Worm (Caenorhabditis elegans): ENCODE measurements around the gene asp-5.
A peak's percentile ranks its signal among the peaks of the same experiment; 100 is the strongest.

Gene asp-5

DNA sequence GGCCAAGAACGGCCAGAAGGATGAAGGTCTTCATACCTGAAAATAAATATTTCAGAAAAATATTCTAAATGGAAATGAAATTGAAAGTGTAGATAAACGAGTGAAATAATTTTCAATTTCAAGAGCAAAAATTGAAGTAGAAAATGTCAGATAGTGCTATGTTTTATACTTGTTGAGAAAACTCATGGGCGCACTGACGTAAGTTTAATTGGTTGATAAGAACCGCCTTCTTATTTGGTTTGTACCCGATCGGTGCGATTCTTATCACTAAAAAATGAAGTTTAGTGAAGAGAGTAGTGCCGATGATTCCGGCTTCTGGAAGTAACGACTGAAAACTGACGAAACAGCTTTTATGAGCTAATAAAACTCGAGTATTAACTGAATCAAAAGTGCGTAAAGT is 3.3 kb upstream of the asp-5 start, which contains the start of the genes asp-6 and asp-12:
TSS of gene asp-6 (minus strand) at position 36 of the 400 bp plus-strand sequence.
TSS of gene asp-12 (plus strand) at position 309 of the 400 bp plus-strand sequence.
- TF ChIP-seq F49E8.2 (tag; optimal IDR thresholded peaks at IDR 0.05; ENCODE audit: borderline replicate concordance) (no peak), nhr-28 (tag; optimal IDR thresholded peaks at IDR 0.05) (peak; percentile 80), T20F7.1 (GFP tag; optimal IDR thresholded peaks at IDR 0.05) (no peak), snpc-1.2 (GFP tag; IDR thresholded peaks at IDR 0.05) (no peak), nhr-77 (tag; optimal IDR thresholded peaks at IDR 0.05) (peak; percentile 78), php-3 (GFP tag; IDR thresholded peaks at IDR 0.05) (peak; percentile 80), lin-38 (GFP tag; IDR thresholded peaks at IDR 0.05) (no peak), ceh-82 (tag; optimal IDR thresholded peaks at IDR 0.05) (no peak), Y75B8A.6 (GFP tag; IDR thresholded peaks at IDR 0.05) (0 out of 2 replicates have a peak, but pooled peaks have one; percentile 6), nhr-25 (tag; optimal IDR thresholded peaks at IDR 0.05; ENCODE audit: borderline replicate concordance, insufficient read depth) (no peak), hlh-11 (tag; optimal IDR thresholded peaks at IDR 0.05) (peak; percentile 69), daf-16 (GFP tag; optimal IDR thresholded peaks at IDR 0.05) (no peak), daf-16 (tag; optimal IDR thresholded peaks at IDR 0.05) (peak; percentile 64), mdt-29 (GFP tag; IDR thresholded peaks at IDR 0.05) (peak; percentile 28; the same call in 1 of the 2 replicates), dve-1 (tag; optimal IDR thresholded peaks at IDR 0.05; ENCODE audit: insufficient read depth) (peak; percentile 59), Y48G9A.11 (GFP tag; IDR thresholded peaks at IDR 0.05) (no peak), dmd-6 (GFP tag; IDR thresholded peaks at IDR 0.05) (peak; percentile 84), lin-15B (tag; optimal IDR thresholded peaks at IDR 0.05) (no peak), unc-62 (GFP tag; optimal IDR thresholded peaks at IDR 0.05 in 1 of 2) (peak in 1 of 2 experiments; percentile 12), unc-62 (tag; optimal IDR thresholded peaks at IDR 0.05) (no peak), nhr-48 (tag; optimal IDR thresholded peaks at IDR 0.05) (peak; percentile 29), pqm-1 (tag; optimal IDR thresholded peaks at IDR 0.05) (peak; percentile 59), spr-1 (tag; optimal IDR thresholded peaks at IDR 0.05) (no peak), snpc-4 (tag; optimal IDR thresholded peaks at IDR 0.05) (no peak), Y105C5A.15 (GFP tag; IDR thresholded peaks at IDR 0.05) (no peak), zip-2 (tag; optimal IDR thresholded peaks at IDR 0.05) (no peak), ZK337.2 (GFP tag; IDR thresholded peaks at IDR 0.05) (no peak), mes-2 (tag; optimal IDR thresholded peaks at IDR 0.05; ENCODE audit: poor library complexity, severe bottlenecking) (peak; percentile 28), arid-1 (GFP tag; conservative IDR thresholded peaks at IDR 0.05) (no peak), ctbp-1 (GFP tag; IDR thresholded peaks at IDR 0.05) (no peak)

DNA sequence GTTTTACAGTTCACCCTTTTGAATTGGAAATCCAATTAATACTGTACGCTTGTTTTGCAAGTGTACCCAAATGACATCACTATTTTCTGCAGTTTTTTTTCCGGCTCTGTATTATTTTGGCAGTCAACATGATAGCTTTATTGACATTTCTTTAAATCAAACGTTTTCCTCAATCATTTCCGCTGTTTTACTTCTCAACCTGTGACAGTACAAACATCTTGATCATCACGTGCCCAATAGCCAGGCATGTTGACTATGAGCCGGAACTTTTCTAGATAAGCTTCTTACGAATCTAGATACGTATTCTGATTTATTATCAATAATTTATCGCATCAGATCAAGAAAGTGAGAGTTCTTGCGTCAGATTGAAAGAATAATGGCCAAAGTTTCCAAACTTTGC is 2.3 kb upstream of the asp-5 start:
- TF ChIP-seq unc-62 (GFP tag; optimal IDR thresholded peaks at IDR 0.05 in 1 of 2) (no peak), unc-62 (tag; optimal IDR thresholded peaks at IDR 0.05) (no peak), skn-1 (tag; optimal IDR thresholded peaks at IDR 0.05) (no peak), Y48G9A.11 (GFP tag; IDR thresholded peaks at IDR 0.05) (no peak), snpc-1.2 (GFP tag; IDR thresholded peaks at IDR 0.05) (no peak), lir-3 (tag; optimal IDR thresholded peaks at IDR 0.05) (no peak), hlh-11 (tag; optimal IDR thresholded peaks at IDR 0.05) (peak; percentile 75), mxl-2 (GFP tag; conservative IDR thresholded peaks at IDR 0.05) (no peak), nhr-42 (GFP tag; IDR thresholded peaks at IDR 0.05) (no peak), duxl-1 (tag; optimal IDR thresholded peaks at IDR 0.05; ENCODE audit: poor library complexity) (no peak), tag-97 (GFP tag; IDR thresholded peaks at IDR 0.05) (no peak), ceh-32 (tag; optimal IDR thresholded peaks at IDR 0.05; ENCODE audit: poor library complexity) (no peak), lin-1 (GFP tag; IDR thresholded peaks at IDR 0.05) (peak; percentile 84), daf-16 (GFP tag; optimal IDR thresholded peaks at IDR 0.05) (peak in 1 of 2 experiments; percentile 53), daf-16 (tag; optimal IDR thresholded peaks at IDR 0.05) (peak; percentile 82), nhr-48 (tag; optimal IDR thresholded peaks at IDR 0.05) (peak; percentile 73), dpl-1 (GFP tag; optimal IDR thresholded peaks at IDR 0.05) (no peak), nhr-11 (tag; optimal IDR thresholded peaks at IDR 0.05) (no peak), F10B5.3 (tag; optimal IDR thresholded peaks at IDR 0.05) (no peak), sdz-12 (GFP tag; optimal IDR thresholded peaks at IDR 0.05) (no peak), Y75B8A.6 (GFP tag; IDR thresholded peaks at IDR 0.05) (no peak), rbr-2 (tag; optimal IDR thresholded peaks at IDR 0.05) (no peak), jun-1 (tag; optimal IDR thresholded peaks at IDR 0.05) (no peak), gei-8 (GFP tag; optimal IDR thresholded peaks at IDR 0.05) (no peak), lin-38 (GFP tag; IDR thresholded peaks at IDR 0.05) (no peak), F44E2.7 (GFP tag; IDR thresholded peaks at IDR 0.05) (no peak), ZK337.2 (GFP tag; IDR thresholded peaks at IDR 0.05) (no peak), mxl-3 (GFP tag; optimal IDR thresholded peaks at IDR 0.05) (no peak), fos-1 (tag; optimal IDR thresholded peaks at IDR 0.05) (no peak), arid-1 (GFP tag; conservative IDR thresholded peaks at IDR 0.05) (no peak), unc-130 (GFP tag; optimal IDR thresholded peaks at IDR 0.05) (no peak), T20F7.1 (GFP tag; optimal IDR thresholded peaks at IDR 0.05) (no peak)
